Fruit fly (Drosophila melanogaster): Measurements from ENCODE around the gene CG13856.

The CG13856 gene

DNA sequence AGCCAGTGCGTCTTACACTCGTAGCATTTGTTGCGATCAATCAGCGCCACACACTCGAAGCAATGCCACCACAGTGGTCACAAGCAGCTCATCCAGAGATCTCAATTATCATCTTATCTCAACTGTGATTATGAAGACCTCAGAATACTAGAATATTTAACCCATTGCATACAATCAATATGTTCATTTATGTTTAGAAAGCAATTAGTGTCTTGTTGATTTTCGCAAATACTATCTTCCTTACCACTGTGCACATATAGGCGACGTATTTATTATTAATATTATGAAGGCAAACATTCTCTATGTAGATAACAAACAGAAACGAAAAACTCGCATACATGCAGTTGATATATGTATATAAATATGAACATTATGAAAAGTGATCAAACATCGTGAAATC, 43.6 kb upstream of the CG13856 start (continued):
- peak; percentile 20 for TF ChIP-seq fd85E (GFP tag; optimal IDR thresholded peaks at IDR 0.05)
- peak; percentile 88 for TF ChIP-seq CG15336 (GFP tag; IDR thresholded peaks at IDR 0.05)
- TF ChIP-seq CG3032 (tag; optimal IDR thresholded peaks at IDR 0.05), result peak; percentile 71
- TF ChIP-seq dsx (GFP tag; optimal IDR thresholded peaks at IDR 0.05; ENCODE audit: poor library complexity, severe bottlenecking), result peak; percentile 76
- peak; percentile 87 for TF ChIP-seq CG8119 (GFP tag; IDR thresholded peaks at IDR 0.05)
- TF ChIP-seq ss (GFP tag; optimal IDR thresholded peaks at IDR 0.05), result peak; percentile 34 to 68
- peak; percentile 79 for TF ChIP-seq CG6792 (GFP tag; optimal IDR thresholded peaks at IDR 0.05)
- peak; percentile 61 for TF ChIP-seq CG8319 (GFP tag; optimal IDR thresholded peaks at IDR 0.05)
- TF ChIP-seq Sox14 (GFP tag; optimal IDR thresholded peaks at IDR 0.05), result peak; percentile 87
- peak; percentile 69 to 74 for TF ChIP-seq salr (GFP tag; optimal IDR thresholded peaks at IDR 0.05)

DNA sequence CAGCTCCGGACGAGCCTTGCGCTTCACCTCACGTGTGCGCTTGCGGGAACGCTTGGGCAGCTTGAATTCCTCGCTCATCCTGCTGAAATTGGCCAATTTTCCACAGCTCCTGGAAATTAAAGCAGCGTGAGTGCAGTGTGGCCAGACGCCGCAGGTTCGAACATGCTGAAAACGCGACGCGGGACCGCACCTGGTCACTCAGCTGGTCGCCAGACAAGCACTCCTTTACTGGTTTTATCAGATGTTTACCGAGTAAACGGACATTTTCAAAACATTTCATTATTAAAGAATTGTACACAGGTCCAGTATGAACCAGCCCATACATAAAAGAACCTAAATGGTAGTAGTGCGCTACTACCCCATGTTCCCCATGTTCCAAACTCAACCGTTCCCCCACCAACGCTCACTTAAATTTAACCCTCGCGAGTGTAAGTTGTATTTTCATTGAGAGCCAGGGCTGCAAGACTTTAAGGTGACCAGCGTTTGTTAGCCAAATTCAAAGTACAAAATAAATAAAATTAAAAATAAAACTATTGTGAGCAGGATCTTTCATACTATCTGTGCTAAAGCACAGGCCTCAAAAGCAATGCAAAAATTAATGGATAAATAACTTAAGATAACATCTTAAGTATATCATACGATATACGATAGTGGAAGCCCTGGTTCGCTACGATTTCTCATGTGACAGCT, 40.1 kb upstream of the CG13856 start, which contains the start of the genes JMJD6, CG7071 and Muted:
JMJD6 (minus strand) TSS at position 154 of the 690 bp plus-strand sequence.
CG7071 (plus strand) TSS at position 403 of the 690 bp plus-strand sequence.
Muted (plus strand) TSS at position 403 of the 690 bp plus-strand sequence.
- TF ChIP-seq CG8119 (GFP tag; IDR thresholded peaks at IDR 0.05) (peak; percentile 74; the same call in 2 of the 3 replicates), CG3032 (tag; optimal IDR thresholded peaks at IDR 0.05) (peak; percentile 78), net (GFP tag; optimal IDR thresholded peaks at IDR 0.05) (peak; percentile 80), Hr4 (GFP tag; optimal IDR thresholded peaks at IDR 0.05) (peak; percentile 92), spab (GFP tag; optimal IDR thresholded peaks at IDR 0.05) (peak; percentile 47), CG16779 (tag; optimal IDR thresholded peaks at IDR 0.05) (peak; percentile 54), achi (GFP tag; optimal IDR thresholded peaks at IDR 0.05) (peak; percentile 96), CG6792 (GFP tag; optimal IDR thresholded peaks at IDR 0.05) (peak; percentile 86), CG6854 (GFP tag; optimal IDR thresholded peaks at IDR 0.05) (peak; percentile 60), Ets21C (GFP tag; optimal IDR thresholded peaks at IDR 0.05) (peak; percentile 88), CG6276 (GFP tag; optimal IDR thresholded peaks at IDR 0.05) (peak; percentile 67), CG1621 (tag; optimal IDR thresholded peaks at IDR 0.05) (peak; percentile 47), CG9139 (GFP tag; optimal IDR thresholded peaks at IDR 0.05) (no peak), esn (GFP tag; optimal IDR thresholded peaks at IDR 0.05) (peak; percentile 92), CG15336 (GFP tag; IDR thresholded peaks at IDR 0.05) (peak; percentile 84), CG8632 (GFP tag; optimal IDR thresholded peaks at IDR 0.05) (peak; percentile 75), Eip78C (GFP tag) (peak; percentile 95), Met (GFP tag; optimal IDR thresholded peaks at IDR 0.05) (peak; percentile 91), CG11294 (GFP tag; IDR thresholded peaks at IDR 0.05) (peak; percentile 88), Sox15 (GFP tag; optimal IDR thresholded peaks at IDR 0.05) (peak; percentile 83), OdsH (GFP tag; optimal IDR thresholded peaks at IDR 0.05) (peak; percentile 90), svp (GFP tag) (peak; percentile 92), CG7368 (GFP tag; optimal IDR thresholded peaks at IDR 0.05) (peak; percentile 80), Gug (GFP tag; IDR thresholded peaks at IDR 0.05) (peak; percentile 83), eg (GFP tag; IDR thresholded peaks at IDR 0.05) (peak; percentile 90), Sox14 (GFP tag; optimal IDR thresholded peaks at IDR 0.05) (peak; percentile 88), CG10631 (GFP tag; optimal IDR thresholded peaks at IDR 0.05) (peak; percentile 91), CG8319 (GFP tag; optimal IDR thresholded peaks at IDR 0.05) (peak; percentile 78), CG11902 (GFP tag; optimal IDR thresholded peaks at IDR 0.05) (peak; percentile 78), Eip75B (GFP tag; optimal IDR thresholded peaks at IDR 0.05) (peak; percentile 88), CG4318 (GFP tag; optimal IDR thresholded peaks at IDR 0.05) (peak; percentile 78), CG3919 (GFP tag; optimal IDR thresholded peaks at IDR 0.05) (peak; percentile 88), Eip93F (GFP tag; optimal IDR thresholded peaks at IDR 0.05) (peak; percentile 88), CG32006 (GFP tag; optimal IDR thresholded peaks at IDR 0.05) (peak; percentile 85), Hr39 (GFP tag; optimal IDR thresholded peaks at IDR 0.05) (peak; percentile 89), salr (GFP tag; optimal IDR thresholded peaks at IDR 0.05) (peak; percentile 67 to 72), fkh (GFP tag; optimal IDR thresholded peaks at IDR 0.05) (peak; percentile 84), Blimp-1 (GFP tag; optimal IDR thresholded peaks at IDR 0.05) (peak; percentile 60), vri (GFP tag; optimal IDR thresholded peaks at IDR 0.05) (peak; percentile 79), CG6163 (GFP tag; IDR thresholded peaks at IDR 0.05) (peak; percentile 87), Sox102F (GFP tag; optimal IDR thresholded peaks at IDR 0.05) (peak; percentile 79), CG31627 (GFP tag; optimal IDR thresholded peaks at IDR 0.05) (peak; percentile 92), CG11762 (GFP tag; optimal IDR thresholded peaks at IDR 0.05; ENCODE audit: insufficient read depth) (peak; percentile 58), cyc (GFP tag; optimal IDR thresholded peaks at IDR 0.05) (peak; percentile 90), CG34406 (GFP tag; optimal IDR thresholded peaks at IDR 0.05) (peak; percentile 85)
